Worm (Caenorhabditis elegans) whole organism, L2 larva: Measurements from ENCODE around the gene C39F7.1.

Experiments used
- ama-1 ChIP-seq: fragments of 150-350 bp; optimal IDR thresholded peaks from 2 replicates; lab custom pipeline; 2018; ENCODE audit warnings: inconsistent platforms
- crh-2 ChIP-seq: sonication (generic microtip); optimal IDR thresholded peaks from 2 replicates; lab custom pipeline; 2017; ENCODE audit warnings: missing biosample characterization, missing genetic modification characterization
- fos-1 ChIP-seq: fragments of 150-350 bp; optimal IDR thresholded peaks from 2 replicates; lab custom pipeline; 2014; ENCODE audit warnings: missing biosample characterization, missing genetic modification characterization
- lsy-2 ChIP-seq, 2 experiments: fragments of 150-350 bp in 1 of 2; sonication (generic microtip) in 1 of 2; optimal IDR thresholded peaks; 2 replicates each; lab custom pipeline; 2014 to 2017; ENCODE audit warnings: missing biosample characterization in 2 of 2, missing genetic modification characterization in 2 of 2
- mab-5 ChIP-seq: fragments of 150-350 bp; optimal IDR thresholded peaks from 2 replicates; lab custom pipeline; 2014; ENCODE audit warnings: missing biosample characterization, missing genetic modification characterization
- mdl-1 ChIP-seq, 2 experiments: fragments of 150-350 bp in 1 of 2; sonication (generic microtip) in 1 of 2; optimal IDR thresholded peaks; 2 replicates each; lab custom pipeline; 2017; ENCODE audit warnings: missing biosample characterization in 2 of 2, missing genetic modification characterization in 2 of 2
- nhr-12 ChIP-seq: fragments of 150-350 bp; optimal IDR thresholded peaks from 2 replicates; lab custom pipeline; 2014; ENCODE audit warnings: missing biosample characterization, missing genetic modification characterization
- nhr-237 ChIP-seq: fragments of 150-350 bp; optimal IDR thresholded peaks from 2 replicates; lab custom pipeline; 2014; ENCODE audit warnings: missing biosample characterization, missing genetic modification characterization
- nhr-25 ChIP-seq: fragments of 150-350 bp; sonication (generic microtip); optimal IDR thresholded peaks from 3 replicates; lab custom pipeline; 2014; ENCODE audit warnings: missing biosample characterization, missing genetic modification characterization
- skn-1 ChIP-seq: sonication (generic microtip); optimal IDR thresholded peaks from 2 replicates; lab custom pipeline; 2017; ENCODE audit warnings: missing biosample characterization, missing genetic modification characterization
- snpc-4 ChIP-seq: fragments of 150-350 bp; optimal IDR thresholded peaks from 2 replicates; lab custom pipeline; 2014; ENCODE audit warnings: missing biosample characterization, missing genetic modification characterization
- unc-39 ChIP-seq: fragments of 150-350 bp; optimal IDR thresholded peaks from 2 replicates; lab custom pipeline; 2014; ENCODE audit warnings: missing biosample characterization, missing genetic modification characterization
- zag-1 ChIP-seq: fragments of 150-350 bp; optimal IDR thresholded peaks from 2 replicates; lab custom pipeline; 2014; ENCODE audit warnings: missing biosample characterization, missing genetic modification characterization
- ztf-11 ChIP-seq: sonication (generic microtip); optimal IDR thresholded peaks from 2 replicates; lab custom pipeline; 2017; ENCODE audit warnings: missing biosample characterization, missing genetic modification characterization

- TF ChIP-seq fos-1 (tag; lab: Kevin White, UChicago) (no peak), snpc-4 (tag; lab: Kevin White, UChicago) (no peak), nhr-25 (tag; lab: Kevin White, UChicago) (no peak), crh-2 (tag; lab: Kevin White, UChicago) (no peak), nhr-237 (no peak), skn-1 (tag; lab: Kevin White, UChicago) (no peak), ama-1 (lab: Kevin White, UChicago) (no peak), nhr-12 (tag; lab: Kevin White, UChicago) (no peak), lsy-2 (tag; optimal IDR thresholded peaks at IDR 0.05; lab: Kevin White, UChicago) (no peak), ztf-11 (tag; lab: Kevin White, UChicago) (no peak), mdl-1 (tag; optimal IDR thresholded peaks at IDR 0.05; lab: Kevin White, UChicago) (no peak), mab-5 (tag; lab: Kevin White, UChicago) (no peak), unc-39 (tag; lab: Kevin White, UChicago) (no peak), zag-1 (tag; lab: Kevin White, UChicago) (no peak)
Measured at ce11 chrV:1275924-1276323, 15.8 kb downstream of the C39F7.1 start, which contains the start of gene Y75B7B.2.
